Worm (Caenorhabditis elegans): ENCODE results near the gene K09E9.1.
A peak's percentile ranks its signal among the peaks of the same experiment; 100 is the strongest.

The K09E9.1 gene

ce11 chrX:15606585-15607276 lies 13.6 kb upstream of the K09E9.1 start, which contains the start of gene rab-14 (continued):
- no peak for TF ChIP-seq fkh-4 (tag; optimal IDR thresholded peaks at IDR 0.05; ENCODE audit: borderline replicate concordance)
- peak; percentile 10 for TF ChIP-seq irx-1 (tag; optimal IDR thresholded peaks at IDR 0.05)
- no peak for TF ChIP-seq mab-9 (GFP tag; IDR thresholded peaks at IDR 0.05)
- peak; percentile 70 for TF ChIP-seq nhr-20 (tag; optimal IDR thresholded peaks at IDR 0.05)

ce11 chrX:15607498-15608019 lies 12.7 kb upstream of the K09E9.1 start, which contains the start of gene nipi-3:
TSS of gene nipi-3 (plus strand) at chrX:15607969.
- peak; percentile 62 for TF ChIP-seq pax-3 (tag; optimal IDR thresholded peaks at IDR 0.05)
- TF ChIP-seq pag-3 (tag; optimal IDR thresholded peaks at IDR 0.05; ENCODE audit: borderline replicate concordance, insufficient read depth), result peak; percentile 14
- peak; percentile 56 for TF ChIP-seq lin-15B (tag; optimal IDR thresholded peaks at IDR 0.05)
- peak; percentile 52; the same call in 1 of the 2 replicates for TF ChIP-seq mab-9 (GFP tag; IDR thresholded peaks at IDR 0.05)
- TF ChIP-seq xbp-1 (tag; optimal IDR thresholded peaks at IDR 0.05), result peak; percentile 83
- peak; percentile 82 for TF ChIP-seq rnt-1 (tag; optimal IDR thresholded peaks at IDR 0.05)
- TF ChIP-seq nhr-90 (tag; optimal IDR thresholded peaks at IDR 0.05; ENCODE audit: poor library complexity), result peak; percentile 92
- TF ChIP-seq unc-62 (GFP tag; optimal IDR thresholded peaks at IDR 0.05), result no peak
- TF ChIP-seq C16A3.4 (tag; optimal IDR thresholded peaks at IDR 0.05), result peak; percentile 95
- TF ChIP-seq isw-1 (GFP tag; IDR thresholded peaks at IDR 0.05), result peak; percentile 77
- TF ChIP-seq nhr-20 (tag; optimal IDR thresholded peaks at IDR 0.05), result peak; percentile 99
- TF ChIP-seq zag-1 (tag; optimal IDR thresholded peaks at IDR 0.05), result no peak
- peak; percentile 45; the same call in 1 of the 2 replicates for TF ChIP-seq unc-98 (GFP tag; IDR thresholded peaks at IDR 0.05)
- peak; percentile 19 for TF ChIP-seq lin-39 (tag; optimal IDR thresholded peaks at IDR 0.05)
- TF ChIP-seq hlh-17 (GFP tag; optimal IDR thresholded peaks at IDR 0.05; ENCODE audit: borderline replicate concordance), result no peak
- TF ChIP-seq zip-4 (GFP tag; optimal IDR thresholded peaks at IDR 0.05), result peak; percentile 100
- TF ChIP-seq nhr-28 (tag; optimal IDR thresholded peaks at IDR 0.05), result peak; percentile 84
- TF ChIP-seq nhr-71 (tag; optimal IDR thresholded peaks at IDR 0.05), result peak; percentile 97
- peak; percentile 95 for TF ChIP-seq nhr-237 (tag; optimal IDR thresholded peaks at IDR 0.05)
- no peak for TF ChIP-seq ztf-11 (tag; optimal IDR thresholded peaks at IDR 0.05)
- peak; percentile 93 for TF ChIP-seq nhr-85 (tag)
- TF ChIP-seq ces-1 (GFP tag; optimal IDR thresholded peaks at IDR 0.05), result no peak
- TF ChIP-seq blmp-1 (tag; optimal IDR thresholded peaks at IDR 0.05), result peak; percentile 43
- peak; percentile 98 for TF ChIP-seq lin-14 (GFP tag; optimal IDR thresholded peaks at IDR 0.05)
- peak; percentile 87 for TF ChIP-seq elt-2 (tag; optimal IDR thresholded peaks at IDR 0.05)
- peak; percentile 84 for TF ChIP-seq nhr-12 (tag; optimal IDR thresholded peaks at IDR 0.05)
- peak; percentile 62 for TF ChIP-seq unc-86 (tag; optimal IDR thresholded peaks at IDR 0.05)
- peak; percentile 60 to 82 for TF ChIP-seq efl-1 (optimal IDR thresholded peaks at IDR 0.05)
- TF ChIP-seq efl-1 (GFP tag; optimal IDR thresholded peaks at IDR 0.05 in 1 of 2), result peak; percentile 54 to 94
- TF ChIP-seq hlh-4 (tag; optimal IDR thresholded peaks at IDR 0.05), result no peak
- peak; percentile 69 for TF ChIP-seq ceh-8 (GFP tag; optimal IDR thresholded peaks at IDR 0.05)
- peak; percentile 84 to 91 for TF ChIP-seq lsy-2 (tag; optimal IDR thresholded peaks at IDR 0.05)
- peak; percentile 92 for TF ChIP-seq nhr-11 (tag; optimal IDR thresholded peaks at IDR 0.05)
- peak; percentile 63 for TF ChIP-seq lir-3 (tag; optimal IDR thresholded peaks at IDR 0.05; ENCODE audit: poor library complexity)
- TF ChIP-seq sptf-1 (tag; optimal IDR thresholded peaks at IDR 0.05), result no peak
- TF ChIP-seq ets-5 (GFP tag; IDR thresholded peaks at IDR 0.05), result no peak
- peak; percentile 18 for TF ChIP-seq sox-4 (tag; optimal IDR thresholded peaks at IDR 0.05)
- peak; percentile 94 for TF ChIP-seq mep-1 (tag; optimal IDR thresholded peaks at IDR 0.05)
- TF ChIP-seq grh-1 (GFP tag; IDR thresholded peaks at IDR 0.05), result peak; percentile 39
- peak; percentile 80 for TF ChIP-seq ztf-4 (tag; optimal IDR thresholded peaks at IDR 0.05)
- peak; percentile 80 for TF ChIP-seq fkh-10 (GFP tag; optimal IDR thresholded peaks at IDR 0.05)
- TF ChIP-seq fos-1 (tag; optimal IDR thresholded peaks at IDR 0.05), result peak; percentile 88
- TF ChIP-seq jun-1 (tag; optimal IDR thresholded peaks at IDR 0.05), result peak; percentile 98
- TF ChIP-seq C04F5.9 (tag; optimal IDR thresholded peaks at IDR 0.05), result no peak
- TF ChIP-seq nhr-76 (tag; optimal IDR thresholded peaks at IDR 0.05), result no peak
- TF ChIP-seq unc-30 (tag; optimal IDR thresholded peaks at IDR 0.05), result peak; percentile 4
- TF ChIP-seq fkh-8 (tag; optimal IDR thresholded peaks at IDR 0.05), result peak; percentile 89

All from whole organism, L1 larva.